Worm (Caenorhabditis elegans) whole organism, L4/young adult: ENCODE measurements around the gene E02H4.4.

Source experiments
- dao-5 ChIP-seq: sonication (generic microtip); optimal IDR thresholded peaks from 2 replicates; lab custom pipeline; 2016; ENCODE audit warnings: missing genotype, missing genetic modification characterization, moderate library complexity, missing compliant biosample characterization
- him-1 ChIP-seq: sonication (generic microtip); optimal IDR thresholded peaks from 2 replicates; lab custom pipeline; 2016; ENCODE audit warnings: missing genotype, missing genetic modification reagents, missing genetic modification characterization, missing compliant biosample characterization

DNA sequence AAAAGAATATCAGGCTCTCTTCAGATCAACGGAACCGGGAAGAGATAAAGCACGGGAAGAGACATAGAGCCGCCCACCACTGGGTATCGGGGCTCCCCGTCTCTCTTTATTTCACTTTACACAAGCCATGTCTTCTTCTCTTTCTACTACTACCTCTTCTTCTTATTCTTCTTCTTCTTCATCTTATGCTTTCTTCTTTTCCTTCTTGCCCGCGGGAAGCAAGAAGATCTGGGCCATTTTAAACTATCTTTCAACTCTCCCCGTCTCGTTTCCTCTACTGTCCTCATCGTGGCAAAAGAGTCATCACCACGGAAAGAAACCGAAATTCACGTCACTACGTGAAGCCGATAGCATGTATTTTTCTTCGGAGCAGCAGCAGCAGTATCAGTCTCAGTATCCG lies 34.9 kb downstream of the E02H4.4 start:
- TF ChIP-seq him-1 (no peak), dao-5 (tag; lab: Kevin White, UChicago) (no peak)
